Worm (Caenorhabditis elegans) whole organism, L3 larva: ENCODE results near the gene mttu-1.

ENCODE experiments used
- ZK546.5 ChIP-seq: sonication (generic microtip); optimal IDR thresholded peaks from 2 replicates; lab custom pipeline; 2017; ENCODE audit warnings: missing biosample characterization, missing genetic modification characterization
- egl-27 ChIP-seq: sonication (generic microtip); optimal IDR thresholded peaks from 4 replicates; lab custom pipeline; 2017; ENCODE audit warnings: missing biosample characterization, missing genetic modification reagents, missing genetic modification characterization
- hmg-11 ChIP-seq: sonication (generic microtip); optimal IDR thresholded peaks from 2 replicates; lab custom pipeline; 2016; ENCODE audit warnings: missing genetic modification characterization, missing compliant biosample characterization
- lsy-12 ChIP-seq: sonication (generic microtip); optimal IDR thresholded peaks from 2 replicates; lab custom pipeline; 2016; ENCODE audit warnings: mild to moderate bottlenecking, missing genetic modification characterization, missing compliant biosample characterization
- mdl-1 ChIP-seq: fragments of 150-350 bp; optimal IDR thresholded peaks from 2 replicates; lab custom pipeline; 2014; ENCODE audit warnings: missing biosample characterization, missing genetic modification characterization
- nhr-77 ChIP-seq: fragments of 150-350 bp; optimal IDR thresholded peaks from 2 replicates; lab custom pipeline; 2014; ENCODE audit warnings: missing biosample characterization, missing genetic modification characterization
- pha-4 ChIP-seq: fragments of 150-350 bp; optimal IDR thresholded peaks from 2 replicates; lab custom pipeline; 2014; ENCODE audit warnings: missing biosample characterization, missing genetic modification reagents, missing genetic modification characterization
- sea-2 ChIP-seq: fragments of 150-350 bp; sonication (generic microtip); optimal IDR thresholded peaks from 4 replicates; lab custom pipeline; 2014; ENCODE audit warnings: missing biosample characterization, missing genetic modification reagents, missing genetic modification characterization
- snpc-4 ChIP-seq: fragments of 150-350 bp; optimal IDR thresholded peaks from 2 replicates; lab custom pipeline; 2014; ENCODE audit warnings: missing biosample characterization, missing genetic modification characterization
- unc-62 ChIP-seq: fragments of 150-350 bp; sonication (generic microtip); optimal IDR thresholded peaks from 4 replicates; lab custom pipeline; 2014; ENCODE audit warnings: missing biosample characterization, missing genetic modification reagents, missing genetic modification characterization
- zag-1 ChIP-seq: fragments of 150-350 bp; optimal IDR thresholded peaks from 2 replicates; lab custom pipeline; 2014; ENCODE audit warnings: missing biosample characterization, missing genetic modification characterization

DNA sequence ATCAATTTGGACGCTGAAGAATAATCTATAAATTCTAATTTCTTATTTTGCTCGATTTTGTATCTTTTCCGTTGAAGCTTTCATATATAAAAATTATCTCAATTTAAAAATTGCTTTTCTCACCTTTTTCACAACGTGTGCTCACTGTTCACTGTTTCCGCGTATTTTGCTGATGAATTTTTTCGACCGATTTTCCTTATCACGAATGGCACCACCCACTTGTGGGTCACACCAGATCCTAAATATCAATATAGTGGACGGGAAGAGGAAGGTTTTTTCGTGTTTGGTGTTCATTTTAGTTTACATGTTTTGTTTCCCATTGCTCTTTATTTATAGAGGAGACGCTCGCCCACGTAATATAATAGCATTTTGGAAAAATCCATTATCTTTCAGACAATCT is 19.0 kb upstream of the mttu-1 start:
- no peak for TF ChIP-seq lsy-12 (tag; lab: Kevin White, UChicago)
- TF ChIP-seq mdl-1: no peak
- TF ChIP-seq sea-2 (GFP tag; lab: Kevin White, UChicago): no peak
- TF ChIP-seq snpc-4: no peak
- TF ChIP-seq unc-62 (GFP tag; lab: Kevin White, UChicago): no peak
- no peak for TF ChIP-seq hmg-11 (tag; lab: Kevin White, UChicago)
- no peak for TF ChIP-seq nhr-77 (tag; lab: Kevin White, UChicago)
- TF ChIP-seq egl-27 (tag; lab: Kevin White, UChicago): no peak
- no peak for TF ChIP-seq ZK546.5
- TF ChIP-seq zag-1 (tag; lab: Kevin White, UChicago): no peak
- no peak for TF ChIP-seq pha-4 (tag; lab: Kevin White, UChicago)
